Worm (Caenorhabditis elegans) whole organism, L1 larva: ENCODE data around the gene sri-38.
"Not testable (repeated sequence)": the region's sequence is repeated elsewhere in the genome, so short reads cannot be mapped to it uniquely, and the experiment has no call there.

Source experiments
- F16B12.6 ChIP-seq: fragments of 150-350 bp; optimal IDR thresholded peaks from 2 replicates; lab custom pipeline; 2014; ENCODE audit warnings: missing biosample characterization, missing genetic modification characterization
- blmp-1 ChIP-seq: fragments of 150-350 bp; optimal IDR thresholded peaks from 2 replicates; lab custom pipeline; 2014; ENCODE audit warnings: missing biosample characterization, missing genetic modification characterization
- ceh-82 ChIP-seq, 3 experiments: fragments of 150-350 bp in 1 of 3; sonication (generic microtip) in 2 of 3; optimal IDR thresholded peaks; 2 replicates each; lab custom pipeline; 2014 to 2017; ENCODE audit warnings: missing biosample characterization in 3 of 3, missing genetic modification characterization in 3 of 3
- ces-1 ChIP-seq: fragments of 150-350 bp; optimal IDR thresholded peaks from 2 replicates; lab custom pipeline; 2014; ENCODE audit warnings: missing biosample characterization, missing genetic modification reagents, missing genetic modification characterization
- egl-13 ChIP-seq: sonication (generic microtip); optimal IDR thresholded peaks from 2 replicates; lab custom pipeline; 2016; ENCODE audit warnings: missing genotype, missing genetic modification reagents, missing genetic modification characterization, missing compliant biosample characterization
- elt-3 ChIP-seq, 6 experiments: fragments of 150-350 bp in 1 of 6; sonication (generic microtip); optimal IDR thresholded peaks; 2 replicates each; lab custom pipeline; 2017 to 2018; ENCODE audit warnings: missing biosample characterization in 6 of 6, missing genetic modification characterization in 6 of 6, inconsistent platforms in 1 of 6
- fkh-4 ChIP-seq: sonication (generic microtip); optimal IDR thresholded peaks from 2 replicates; lab custom pipeline; 2016; ENCODE audit warnings: missing compliant biosample characterization, missing genetic modification characterization, borderline replicate concordance
- fkh-8 ChIP-seq: sonication (generic microtip); optimal IDR thresholded peaks from 2 replicates; lab custom pipeline; 2016; ENCODE audit warnings: mild to moderate bottlenecking, missing genetic modification characterization, missing compliant biosample characterization
- hlh-4 ChIP-seq: sonication (generic microtip); optimal IDR thresholded peaks from 2 replicates; lab custom pipeline; 2016; ENCODE audit warnings: mild to moderate bottlenecking, missing genetic modification characterization, missing compliant biosample characterization
- hpl-2 ChIP-seq: fragments of 150-350 bp; optimal IDR thresholded peaks from 2 replicates; lab custom pipeline; 2014; ENCODE audit warnings: missing biosample characterization, missing genetic modification reagents, missing genetic modification characterization
- irx-1 ChIP-seq: sonication (generic microtip); optimal IDR thresholded peaks from 2 replicates; lab custom pipeline; 2016; ENCODE audit warnings: missing genetic modification characterization, missing compliant biosample characterization
- lin-13 ChIP-seq: fragments of 150-350 bp; optimal IDR thresholded peaks from 2 replicates; lab custom pipeline; 2014; ENCODE audit warnings: missing biosample characterization, missing genetic modification reagents, missing genetic modification characterization
- lin-14 ChIP-seq: fragments of 200-800 bp; sonication (Bioruptor generic); optimal IDR thresholded peaks from 2 replicates; lab custom pipeline; 2018; ENCODE audit warnings: mild to moderate bottlenecking, missing genetic modification characterization, moderate library complexity, missing compliant biosample characterization
- lin-39 ChIP-seq: fragments of 150-350 bp; optimal IDR thresholded peaks from 2 replicates; lab custom pipeline; 2014; ENCODE audit warnings: missing biosample characterization, missing genetic modification reagents, missing genetic modification characterization
- lir-3 ChIP-seq: sonication (generic microtip); optimal IDR thresholded peaks from 2 replicates; lab custom pipeline; 2016; ENCODE audit warnings: mild to moderate bottlenecking, missing genetic modification characterization, moderate library complexity, missing compliant biosample characterization; ENCODE audit not compliant: poor library complexity
- mef-2 ChIP-seq: fragments of 150-350 bp; optimal IDR thresholded peaks from 2 replicates; lab custom pipeline; 2014; ENCODE audit warnings: missing biosample characterization, missing genetic modification characterization
- nhr-12 ChIP-seq: sonication (generic microtip); optimal IDR thresholded peaks from 2 replicates; lab custom pipeline; 2017; ENCODE audit warnings: missing biosample characterization, missing genetic modification characterization
- nhr-19 ChIP-seq: fragments of 200-800 bp; sonication (Bioruptor generic); conservative IDR thresholded peaks from 2 replicates; pipeline ENCODE4 v1.3.6; 2022; ENCODE audit warnings: missing genetic modification characterization, missing compliant biosample characterization
- nhr-237 ChIP-seq: fragments of 150-350 bp; optimal IDR thresholded peaks from 2 replicates; lab custom pipeline; 2014; ENCODE audit warnings: missing biosample characterization, missing genetic modification characterization
- nhr-47 ChIP-seq: sonication (generic microtip); optimal IDR thresholded peaks from 2 replicates; lab custom pipeline; 2016; ENCODE audit warnings: mild to moderate bottlenecking, missing genetic modification characterization, moderate library complexity, missing compliant biosample characterization
- nhr-76 ChIP-seq: sonication (generic microtip); optimal IDR thresholded peaks from 2 replicates; lab custom pipeline; 2017; ENCODE audit warnings: missing biosample characterization, missing genetic modification characterization
- nhr-77 ChIP-seq: fragments of 150-350 bp; optimal IDR thresholded peaks from 2 replicates; lab custom pipeline; 2014; ENCODE audit warnings: missing biosample characterization, missing genetic modification characterization
- nhr-84 ChIP-seq: sonication (generic microtip); optimal IDR thresholded peaks from 2 replicates; lab custom pipeline; 2017; ENCODE audit warnings: missing biosample characterization, missing genetic modification characterization
- pag-3 ChIP-seq: sonication (generic microtip); optimal IDR thresholded peaks from 2 replicates; lab custom pipeline; 2017; ENCODE audit warnings: missing genetic modification characterization, mild to moderate bottlenecking, missing compliant biosample characterization, antibody characterized with exemption, borderline replicate concordance; ENCODE audit not compliant: insufficient read depth
- rnt-1 ChIP-seq: sonication (generic microtip); optimal IDR thresholded peaks from 2 replicates; lab custom pipeline; 2016; ENCODE audit warnings: mild to moderate bottlenecking, missing genetic modification characterization, moderate library complexity, missing compliant biosample characterization
- sox-4 ChIP-seq: sonication (generic microtip); optimal IDR thresholded peaks from 2 replicates; lab custom pipeline; 2016; ENCODE audit warnings: missing genetic modification characterization, missing compliant biosample characterization
- sptf-1 ChIP-seq: fragments of 150-350 bp; optimal IDR thresholded peaks from 2 replicates; lab custom pipeline; 2014; ENCODE audit warnings: missing biosample characterization, missing genetic modification characterization
- sup-37 ChIP-seq: fragments of 200-800 bp; sonication (Bioruptor generic); optimal IDR thresholded peaks from 2 replicates; lab custom pipeline; 2018; ENCODE audit warnings: mild to moderate bottlenecking, missing genetic modification characterization, missing compliant biosample characterization
- swsn-7 ChIP-seq: sonication (generic microtip); optimal IDR thresholded peaks from 2 replicates; lab custom pipeline; 2016; ENCODE audit warnings: missing genetic modification characterization, missing compliant biosample characterization
- tlp-1 ChIP-seq: fragments of 150-350 bp; optimal IDR thresholded peaks from 2 replicates; lab custom pipeline; 2014; ENCODE audit warnings: missing biosample characterization, missing genetic modification characterization
- unc-30 ChIP-seq: sonication (generic microtip); optimal IDR thresholded peaks from 2 replicates; lab custom pipeline; 2017; ENCODE audit warnings: missing biosample characterization, missing genetic modification characterization
- xbp-1 ChIP-seq: sonication (generic microtip); optimal IDR thresholded peaks from 2 replicates; lab custom pipeline; 2016; ENCODE audit warnings: missing genetic modification characterization, missing compliant biosample characterization
- zip-4 ChIP-seq: fragments of 200-800 bp; sonication (Bioruptor generic); optimal IDR thresholded peaks from 2 replicates; lab custom pipeline; 2018; ENCODE audit warnings: mild to moderate bottlenecking, missing genetic modification characterization, moderate library complexity, missing compliant biosample characterization

The sri-38 gene

ce11 chrII:2639401-2640088 is 28.9 kb downstream of the sri-38 start, which contains the start of gene F22E5.8:
Gene F22E5.8 (plus strand): TSS chrII:2640038.
- TF ChIP-seq lir-3 (tag; lab: Kevin White, UChicago); ces-1; ceh-82 (tag; optimal IDR thresholded peaks at IDR 0.05; lab: Kevin White, UChicago): not testable (repeated sequence)
- TF ChIP-seq, all 84 proteins: peak for 0; not testable (repeated sequence) for 84

ce11 chrII:2640982-2641381 is 30.3 kb downstream of the sri-38 start, which contains the start of gene F22E5.23:
Gene F22E5.23 (plus strand): TSS chrII:2641282.
- TF ChIP-seq fkh-4 (tag; lab: Kevin White, UChicago) = no peak
- no peak for TF ChIP-seq ces-1
- TF ChIP-seq hlh-4 = no peak
- no peak for TF ChIP-seq nhr-84 (tag; lab: Kevin White, UChicago)
- no peak for TF ChIP-seq irx-1 (tag; lab: Kevin White, UChicago)
- no peak for TF ChIP-seq swsn-7 (tag; lab: Kevin White, UChicago)
- no peak for TF ChIP-seq sox-4 (tag; lab: Kevin White, UChicago)
- TF ChIP-seq pag-3 (tag; lab: Kevin White, UChicago) = no peak
- no peak for TF ChIP-seq nhr-76
- no peak for TF ChIP-seq nhr-47 (tag; lab: Kevin White, UChicago)
- no peak for TF ChIP-seq F16B12.6 (tag; lab: Kevin White, UChicago)
- no peak for TF ChIP-seq nhr-12 (tag; lab: Kevin White, UChicago)
- no peak for TF ChIP-seq lin-14 (GFP tag; lab: Kevin White, UChicago)
- TF ChIP-seq nhr-237 (tag; lab: Kevin White, UChicago) = no peak
- no peak for TF ChIP-seq tlp-1 (tag; lab: Kevin White, UChicago)
- TF ChIP-seq nhr-77 (tag; lab: Kevin White, UChicago) = no peak
- TF ChIP-seq, all 84 proteins: peak for 0

- TF ChIP-seq blmp-1 (no peak), swsn-7 (tag; lab: Kevin White, UChicago) (no peak), unc-30 (tag; lab: Kevin White, UChicago) (no peak), mef-2 (tag; lab: Kevin White, UChicago) (no peak), tlp-1 (tag; lab: Kevin White, UChicago) (no peak), elt-3 (tag; optimal IDR thresholded peaks at IDR 0.05; lab: Kevin White, UChicago) (no peak), nhr-19 (no peak), lin-39 (no peak), zip-4 (GFP tag; lab: Kevin White, UChicago) (no peak)
Observed at ce11 chrII:2641777-2642176, 31.1 kb downstream of the sri-38 start, which contains the start of gene F22E5.7. Gene F22E5.7 (plus strand): TSS chrII:2642077.

ce11 chrII:2644498-2644897 is 33.8 kb downstream of the sri-38 start, which contains the start of gene F22E5.11:
Gene F22E5.11 (minus strand): TSS chrII:2644598.
- TF ChIP-seq fkh-8 (tag; lab: Kevin White, UChicago) (no peak), lin-13 (GFP tag; lab: Kevin White, UChicago) (no peak), sptf-1 (tag; lab: Kevin White, UChicago) (no peak), lir-3 (tag; lab: Kevin White, UChicago) (no peak), rnt-1 (tag; lab: Kevin White, UChicago) (no peak), hpl-2 (GFP tag; lab: Kevin White, UChicago) (no peak), egl-13 (tag; lab: Kevin White, UChicago) (no peak), sup-37 (GFP tag; lab: Kevin White, UChicago) (no peak), nhr-77 (tag; lab: Kevin White, UChicago) (no peak)

- TF ChIP-seq xbp-1 (tag; lab: Kevin White, UChicago) = peak; percentile 2
Observed at ce11 chrII:2646756-2647155, 36.1 kb downstream of the sri-38 start, which contains the start of gene F22E5.12. Gene F22E5.12 (minus strand): TSS chrII:2646856.
